Worm (Caenorhabditis elegans): Measurements from ENCODE around the gene bgnt-1.2.

bgnt-1.2 gene

DNA sequence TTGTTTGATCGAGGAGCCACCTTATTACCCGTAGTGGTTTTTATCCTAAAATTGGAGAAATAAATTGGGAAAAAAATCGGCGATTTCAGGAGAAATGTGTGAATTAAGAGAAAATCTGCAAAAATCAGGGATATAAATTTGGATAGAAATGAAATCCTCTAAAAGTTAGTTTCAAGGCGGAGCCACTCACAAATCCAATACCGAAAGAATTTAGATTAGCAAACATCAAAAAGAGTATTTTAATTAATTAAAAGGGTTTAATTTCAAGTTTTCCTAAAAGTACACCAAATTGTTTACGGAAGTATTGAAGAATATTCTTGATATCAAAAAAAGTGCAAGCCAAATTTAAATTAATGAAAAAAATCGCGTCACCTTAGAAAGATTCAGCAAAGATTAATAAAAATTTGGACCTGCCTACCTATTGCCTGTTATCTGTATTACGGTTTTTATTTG, 3.5 kb upstream of the bgnt-1.2 start, which contains the start of gene F22F7.8:
TSS of gene F22F7.8 (minus strand) at position 51 of the 453 bp plus-strand sequence.
- TF ChIP-seq drap-1 (GFP tag; optimal IDR thresholded peaks at IDR 0.05), result no peak
- TF ChIP-seq lsy-2 (tag; optimal IDR thresholded peaks at IDR 0.05), result no peak
- no peak for TF ChIP-seq ztf-11 (tag; optimal IDR thresholded peaks at IDR 0.05)
- no peak for TF ChIP-seq ham-2 (GFP tag; optimal IDR thresholded peaks at IDR 0.05)
- no peak for TF ChIP-seq elt-1 (tag; optimal IDR thresholded peaks at IDR 0.05; ENCODE audit: borderline replicate concordance, insufficient read depth)
- no peak for TF ChIP-seq ces-1 (GFP tag; optimal IDR thresholded peaks at IDR 0.05)
- TF ChIP-seq snpc-4 (tag; optimal IDR thresholded peaks at IDR 0.05), result no peak
- TF ChIP-seq unc-62 (GFP tag; optimal IDR thresholded peaks at IDR 0.05), result no peak
- no peak for TF ChIP-seq zip-8 (tag; optimal IDR thresholded peaks at IDR 0.05)
- no peak for TF ChIP-seq ceh-83 (GFP tag; optimal IDR thresholded peaks at IDR 0.05)
- TF ChIP-seq unc-39 (tag; optimal IDR thresholded peaks at IDR 0.05), result no peak
- TF ChIP-seq mls-2 (tag; optimal IDR thresholded peaks at IDR 0.05), result no peak
- TF ChIP-seq lin-13 (tag; optimal IDR thresholded peaks at IDR 0.05), result no peak
- TF ChIP-seq bed-3 (GFP tag; optimal IDR thresholded peaks at IDR 0.05), result no peak
- no peak for TF ChIP-seq ceh-43 (GFP tag; optimal IDR thresholded peaks at IDR 0.05)
- TF ChIP-seq flh-1 (GFP tag; optimal IDR thresholded peaks at IDR 0.05), result no peak
- no peak for TF ChIP-seq sem-2 (GFP tag; optimal IDR thresholded peaks at IDR 0.05)
- TF ChIP-seq hlh-1 (tag; optimal IDR thresholded peaks at IDR 0.05), result no peak
- TF ChIP-seq mep-1 (tag; optimal IDR thresholded peaks at IDR 0.05), result no peak
- no peak for TF ChIP-seq nhr-237 (tag; optimal IDR thresholded peaks at IDR 0.05)

- no peak for TF ChIP-seq unc-120 (tag; optimal IDR thresholded peaks at IDR 0.05; ENCODE audit: poor library complexity, severe bottlenecking)
- no peak for TF ChIP-seq ceh-39 (tag; optimal IDR thresholded peaks at IDR 0.05)
- TF ChIP-seq lsy-2 (tag; optimal IDR thresholded peaks at IDR 0.05), result no peak
- no peak for TF ChIP-seq hlh-1 (tag; optimal IDR thresholded peaks at IDR 0.05)
- TF ChIP-seq lin-32 (GFP tag; optimal IDR thresholded peaks at IDR 0.05), result no peak
- no peak for TF ChIP-seq cnd-1 (tag; optimal IDR thresholded peaks at IDR 0.05)
- no peak for TF ChIP-seq nhr-12 (tag; optimal IDR thresholded peaks at IDR 0.05)
Observed at ce11 chrV:2119529-2119928, 1.1 kb upstream of the bgnt-1.2 start, which contains the start of gene F22F7.11. F22F7.11 (plus strand) TSS chrV:2119829.

- TF ChIP-seq ham-2 (GFP tag; optimal IDR thresholded peaks at IDR 0.05), result no peak
- TF ChIP-seq nhr-237 (tag; optimal IDR thresholded peaks at IDR 0.05), result no peak
- TF ChIP-seq pha-4 (tag; optimal IDR thresholded peaks at IDR 0.05), result no peak
- no peak for TF ChIP-seq ceh-39 (tag; optimal IDR thresholded peaks at IDR 0.05)
- TF ChIP-seq snpc-4 (tag; optimal IDR thresholded peaks at IDR 0.05), result no peak
- no peak for TF ChIP-seq mep-1 (tag; optimal IDR thresholded peaks at IDR 0.05)
- no peak for TF ChIP-seq nhr-28 (tag; optimal IDR thresholded peaks at IDR 0.05)
- no peak for TF ChIP-seq drap-1 (GFP tag; optimal IDR thresholded peaks at IDR 0.05)
- no peak for TF ChIP-seq ceh-43 (GFP tag; optimal IDR thresholded peaks at IDR 0.05)
- no peak for TF ChIP-seq M03D4.4 (tag; optimal IDR thresholded peaks at IDR 0.05)
Observed at ce11 chrV:2110368-2110767, 8.1 kb downstream of the bgnt-1.2 start, which contains the start of gene F22F7.3. F22F7.3 (plus strand) TSS chrV:2110668.

- TF ChIP-seq bed-3 (GFP tag; optimal IDR thresholded peaks at IDR 0.05), result no peak
- peak; percentile 94 for TF ChIP-seq ces-1 (GFP tag; optimal IDR thresholded peaks at IDR 0.05)
- peak; percentile 43 for TF ChIP-seq pha-4 (tag; optimal IDR thresholded peaks at IDR 0.05)
- no peak for TF ChIP-seq drap-1 (GFP tag; optimal IDR thresholded peaks at IDR 0.05)
- no peak for TF ChIP-seq hlh-1 (tag; optimal IDR thresholded peaks at IDR 0.05)
- peak; percentile 29 for TF ChIP-seq mep-1 (tag; optimal IDR thresholded peaks at IDR 0.05)
- TF ChIP-seq elt-3 (tag; optimal IDR thresholded peaks at IDR 0.05), result no peak
- no peak for TF ChIP-seq unc-120 (tag; optimal IDR thresholded peaks at IDR 0.05; ENCODE audit: poor library complexity, severe bottlenecking)
- no peak for TF ChIP-seq unc-62 (GFP tag; optimal IDR thresholded peaks at IDR 0.05)
- TF ChIP-seq nhr-237 (tag; optimal IDR thresholded peaks at IDR 0.05), result peak; percentile 49
- TF ChIP-seq sptf-1 (tag; optimal IDR thresholded peaks at IDR 0.05), result no peak
- no peak for TF ChIP-seq mls-2 (tag; optimal IDR thresholded peaks at IDR 0.05)
- TF ChIP-seq cnd-1 (tag; optimal IDR thresholded peaks at IDR 0.05), result no peak
- TF ChIP-seq ceh-39 (tag; optimal IDR thresholded peaks at IDR 0.05), result peak; percentile 10
- no peak for TF ChIP-seq tbx-8 (GFP tag; optimal IDR thresholded peaks at IDR 0.05)
- no peak for TF ChIP-seq lin-32 (GFP tag; optimal IDR thresholded peaks at IDR 0.05)
Observed at ce11 chrV:2109295-2109694, 9.2 kb downstream of the bgnt-1.2 start, which contains the start of gene ckb-4. ckb-4 (minus strand) TSS chrV:2109434.

- TF ChIP-seq nhr-28 (tag; optimal IDR thresholded peaks at IDR 0.05) (no peak), nhr-237 (tag; optimal IDR thresholded peaks at IDR 0.05) (no peak), ces-1 (GFP tag; optimal IDR thresholded peaks at IDR 0.05) (no peak), lin-32 (GFP tag; optimal IDR thresholded peaks at IDR 0.05) (no peak), nhr-76 (tag; optimal IDR thresholded peaks at IDR 0.05) (no peak), sem-2 (GFP tag; optimal IDR thresholded peaks at IDR 0.05) (no peak), cnd-1 (tag; optimal IDR thresholded peaks at IDR 0.05) (no peak), bed-3 (GFP tag; optimal IDR thresholded peaks at IDR 0.05) (no peak), drap-1 (GFP tag; optimal IDR thresholded peaks at IDR 0.05) (no peak), ztf-11 (tag; optimal IDR thresholded peaks at IDR 0.05) (no peak), ceh-43 (GFP tag; optimal IDR thresholded peaks at IDR 0.05) (no peak), ham-2 (GFP tag; optimal IDR thresholded peaks at IDR 0.05) (no peak), blmp-1 (tag; optimal IDR thresholded peaks at IDR 0.05) (no peak), M03D4.4 (tag; optimal IDR thresholded peaks at IDR 0.05) (no peak), unc-39 (tag; optimal IDR thresholded peaks at IDR 0.05) (no peak), elt-1 (tag; optimal IDR thresholded peaks at IDR 0.05; ENCODE audit: borderline replicate concordance, insufficient read depth) (no peak), mep-1 (tag; optimal IDR thresholded peaks at IDR 0.05) (no peak)
Observed at ce11 chrV:2105976-2106375, 12.5 kb downstream of the bgnt-1.2 start, which contains the start of gene F22F7.4. F22F7.4 (minus strand) TSS chrV:2106076.
